Fruit fly (Drosophila melanogaster): Measurements from ENCODE around the gene mtSSB.

Gene mtSSB

dm6 chr3R:16157564-16158242 lies 47.3 kb downstream of the mtSSB start (continued):
- TF ChIP-seq CG6808 (GFP tag; optimal IDR thresholded peaks at IDR 0.05), result peak; percentile 63
- peak; percentile 29 for TF ChIP-seq Sox15 (GFP tag; optimal IDR thresholded peaks at IDR 0.05)
- peak; percentile 70 for TF ChIP-seq CG6276 (GFP tag; optimal IDR thresholded peaks at IDR 0.05)
- peak; percentile 92 for TF ChIP-seq Eip78C (GFP tag)
- TF ChIP-seq CG16779 (tag; optimal IDR thresholded peaks at IDR 0.05), result peak; percentile 28
- TF ChIP-seq Hr4 (GFP tag; optimal IDR thresholded peaks at IDR 0.05), result peak; percentile 70
- peak; percentile 55 for TF ChIP-seq Ets96B (tag; optimal IDR thresholded peaks at IDR 0.05)
- peak; percentile 45; the same call in 1 of the 3 replicates for TF ChIP-seq CG6163 (GFP tag; IDR thresholded peaks at IDR 0.05)
- no peak for TF ChIP-seq CG6854 (GFP tag; optimal IDR thresholded peaks at IDR 0.05)
- peak; percentile 61 for TF ChIP-seq lz (GFP tag; optimal IDR thresholded peaks at IDR 0.05)
- TF ChIP-seq CG6792 (GFP tag; optimal IDR thresholded peaks at IDR 0.05), result peak; percentile 60
- TF ChIP-seq CG11902 (GFP tag; optimal IDR thresholded peaks at IDR 0.05), result peak; percentile 8
- peak; percentile 9 for TF ChIP-seq fd85E (GFP tag; optimal IDR thresholded peaks at IDR 0.05)
- peak; percentile 46 for TF ChIP-seq cyc (GFP tag; optimal IDR thresholded peaks at IDR 0.05)
- peak; percentile 31 for TF ChIP-seq CG4318 (GFP tag; optimal IDR thresholded peaks at IDR 0.05)
- peak in 1 of 2 experiments; percentile 75 for TF ChIP-seq salr (GFP tag; optimal IDR thresholded peaks at IDR 0.05)
- TF ChIP-seq Met (GFP tag; optimal IDR thresholded peaks at IDR 0.05), result peak; percentile 75
- TF ChIP-seq CG8119 (GFP tag; IDR thresholded peaks at IDR 0.05), result peak; percentile 72; the same call in 2 of the 3 replicates
- peak; percentile 75 for TF ChIP-seq CG34406 (GFP tag; optimal IDR thresholded peaks at IDR 0.05)
- peak; percentile 81 for TF ChIP-seq esn (GFP tag; optimal IDR thresholded peaks at IDR 0.05)
- TF ChIP-seq achi (GFP tag; optimal IDR thresholded peaks at IDR 0.05), result peak; percentile 57

dm6 chr3R:16156032-16156431 lies 49.0 kb downstream of the mtSSB start:
- TF ChIP-seq Ets96B (tag; optimal IDR thresholded peaks at IDR 0.05), result no peak
- peak; percentile 19 for TF ChIP-seq Eip78C (GFP tag)
- TF ChIP-seq Met (GFP tag; optimal IDR thresholded peaks at IDR 0.05), result no peak

dm6 chr3R:16154682-16155081 lies 50.4 kb downstream of the mtSSB start, which contains the start of gene CG6006:
Gene CG6006 (plus strand): TSS chr3R:16154982.
- TF ChIP-seq CG32006 (GFP tag; optimal IDR thresholded peaks at IDR 0.05) (peak; percentile 18), ss (GFP tag; optimal IDR thresholded peaks at IDR 0.05) (no peak), Ets21C (GFP tag; optimal IDR thresholded peaks at IDR 0.05) (no peak), eg (GFP tag; IDR thresholded peaks at IDR 0.05) (0 out of 3 replicates have a peak, but pooled peaks have one; percentile 14), svp (GFP tag) (peak; percentile 52), CG10631 (GFP tag; optimal IDR thresholded peaks at IDR 0.05) (no peak)

dm6 chr3R:16154263-16154662 lies 50.8 kb downstream of the mtSSB start:
- peak; percentile 49 for TF ChIP-seq CG6276 (GFP tag; optimal IDR thresholded peaks at IDR 0.05)
- TF ChIP-seq acj6 (GFP tag; optimal IDR thresholded peaks at IDR 0.05), result peak; percentile 37
- peak; percentile 3 to 47 for TF ChIP-seq ss (GFP tag; optimal IDR thresholded peaks at IDR 0.05)
- TF ChIP-seq Ets21C (GFP tag; optimal IDR thresholded peaks at IDR 0.05), result no peak
- TF ChIP-seq achi (GFP tag; optimal IDR thresholded peaks at IDR 0.05), result peak; percentile 49
- no peak for TF ChIP-seq fd59A (GFP tag; optimal IDR thresholded peaks at IDR 0.05)
- TF ChIP-seq CG31627 (GFP tag; optimal IDR thresholded peaks at IDR 0.05), result peak; percentile 4
- no peak for TF ChIP-seq Hr39 (GFP tag; optimal IDR thresholded peaks at IDR 0.05)
- no peak for TF ChIP-seq fd85E (GFP tag; optimal IDR thresholded peaks at IDR 0.05)
- no peak for TF ChIP-seq svp (GFP tag)
- TF ChIP-seq salr (GFP tag; optimal IDR thresholded peaks at IDR 0.05), result peak in 1 of 2 experiments; percentile 24
- peak; percentile 73 for TF ChIP-seq Eip78C (GFP tag)
- TF ChIP-seq CG32006 (GFP tag; optimal IDR thresholded peaks at IDR 0.05), result peak; percentile 26
- TF ChIP-seq CG4318 (GFP tag; optimal IDR thresholded peaks at IDR 0.05), result no peak
- TF ChIP-seq CG10669 (GFP tag; optimal IDR thresholded peaks at IDR 0.05), result no peak
- no peak for TF ChIP-seq spab (GFP tag; optimal IDR thresholded peaks at IDR 0.05)
- TF ChIP-seq CG3032 (tag; optimal IDR thresholded peaks at IDR 0.05), result peak; percentile 1
- no peak for TF ChIP-seq CG11902 (GFP tag; optimal IDR thresholded peaks at IDR 0.05)
- TF ChIP-seq pdm3 (GFP tag; optimal IDR thresholded peaks at IDR 0.05), result peak; percentile 4
- TF ChIP-seq eg (GFP tag; IDR thresholded peaks at IDR 0.05), result peak; percentile 89
- peak; percentile 41 for TF ChIP-seq OdsH (GFP tag; optimal IDR thresholded peaks at IDR 0.05)
- peak; percentile 4 for TF ChIP-seq CG6808 (GFP tag; optimal IDR thresholded peaks at IDR 0.05)
- peak; percentile 54 for TF ChIP-seq Sox102F (GFP tag; optimal IDR thresholded peaks at IDR 0.05)
- peak; percentile 38 for TF ChIP-seq Lpt (GFP tag; optimal IDR thresholded peaks at IDR 0.05)
- TF ChIP-seq Sox14 (GFP tag; optimal IDR thresholded peaks at IDR 0.05), result no peak
- TF ChIP-seq CG16779 (tag; optimal IDR thresholded peaks at IDR 0.05), result peak; percentile 24
- peak; percentile 64 for TF ChIP-seq CG8632 (GFP tag; optimal IDR thresholded peaks at IDR 0.05)
- no peak for TF ChIP-seq Eip93F (GFP tag; optimal IDR thresholded peaks at IDR 0.05)
- TF ChIP-seq CG1621 (tag; optimal IDR thresholded peaks at IDR 0.05), result no peak
- TF ChIP-seq fkh (GFP tag; optimal IDR thresholded peaks at IDR 0.05), result no peak
